Worm (Caenorhabditis elegans): ENCODE results near the gene ogr-2.

DNA sequence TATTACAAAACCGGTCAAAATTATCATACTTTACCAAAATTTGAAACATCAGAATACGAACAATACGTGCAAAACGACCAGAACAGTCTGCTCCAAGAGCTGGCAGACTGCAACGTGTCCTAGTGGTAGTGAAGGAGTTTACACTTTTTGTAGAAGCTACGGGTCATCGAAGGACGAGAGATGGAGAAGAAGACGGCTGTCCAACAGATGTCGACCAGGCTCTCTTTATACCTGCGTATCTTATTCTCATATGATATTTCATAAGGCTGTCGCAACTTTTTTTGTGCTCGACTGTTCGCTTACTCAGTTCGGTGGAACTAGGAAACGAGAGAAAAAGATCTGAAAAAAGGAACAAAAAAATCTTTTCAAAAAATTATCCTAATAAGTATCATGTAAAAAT lies 1.1 kb upstream of the ogr-2 start, which contains the start of gene let-268:
- TF ChIP-seq med-1 (GFP tag; optimal IDR thresholded peaks at IDR 0.05; ENCODE audit: insufficient read depth) (no peak), ztf-23 (GFP tag; IDR thresholded peaks at IDR 0.05) (no peak)

All from whole organism, midembryonic.